Worm (Caenorhabditis elegans) whole organism, late embryonic: ENCODE results near the gene ZK1321.4.

Experiments used
- K09A11.1 ChIP-seq: sonication (generic microtip); optimal IDR thresholded peaks from 2 replicates; lab custom pipeline; 2017; ENCODE audit warnings: antibody characterized with exemption, mild to moderate bottlenecking, missing genetic modification characterization, missing compliant biosample characterization; ENCODE audit not compliant: insufficient read depth
- ama-1 ChIP-seq: fragments of 150-350 bp; optimal IDR thresholded peaks from 2 replicates; lab custom pipeline; 2014
- ceh-9 ChIP-seq: sonication (generic microtip); optimal IDR thresholded peaks from 2 replicates; lab custom pipeline; 2016; ENCODE audit warnings: mild to moderate bottlenecking, missing genetic modification characterization, inconsistent platforms, missing compliant biosample characterization
- dve-1 ChIP-seq: sonication (generic microtip); optimal IDR thresholded peaks from 2 replicates; lab custom pipeline; 2017; ENCODE audit warnings: antibody characterized with exemption, mild to moderate bottlenecking, missing genetic modification characterization, missing compliant biosample characterization
- hlh-30 ChIP-seq: sonication (generic microtip); optimal IDR thresholded peaks from 2 replicates; lab custom pipeline; 2017; ENCODE audit warnings: antibody characterized with exemption, missing genetic modification characterization, missing compliant biosample characterization; ENCODE audit not compliant: insufficient read depth
- hlh-6 ChIP-seq: sonication (generic microtip); optimal IDR thresholded peaks from 2 replicates; lab custom pipeline; 2016; ENCODE audit warnings: missing genotype, missing genetic modification characterization, missing compliant biosample characterization
- nfya-1 ChIP-seq: sonication (generic microtip); optimal IDR thresholded peaks from 2 replicates; lab custom pipeline; 2017; ENCODE audit warnings: missing genetic modification characterization, mild to moderate bottlenecking, missing compliant biosample characterization, antibody characterized with exemption, moderate library complexity
- npax-4 ChIP-seq: sonication (generic microtip); optimal IDR thresholded peaks from 2 replicates; lab custom pipeline; 2016; ENCODE audit warnings: missing genetic modification characterization, missing compliant biosample characterization
- ref-2 ChIP-seq: sonication (generic microtip); optimal IDR thresholded peaks from 2 replicates; lab custom pipeline; 2016; ENCODE audit warnings: missing genetic modification characterization, missing compliant biosample characterization
- sox-4 ChIP-seq: sonication (generic microtip); optimal IDR thresholded peaks from 2 replicates; lab custom pipeline; 2017; ENCODE audit warnings: mild to moderate bottlenecking, missing genetic modification characterization, inconsistent platforms, missing compliant biosample characterization
- tbx-7 ChIP-seq: sonication (generic microtip); optimal IDR thresholded peaks from 2 replicates; lab custom pipeline; 2016; ENCODE audit warnings: missing genotype, missing genetic modification characterization, missing compliant biosample characterization
- ttx-3 ChIP-seq: sonication (generic microtip); optimal IDR thresholded peaks from 2 replicates; lab custom pipeline; 2016; ENCODE audit warnings: missing genetic modification reagents, missing genetic modification characterization, missing compliant biosample characterization
- unc-55 ChIP-seq: sonication (generic microtip); optimal IDR thresholded peaks from 2 replicates; lab custom pipeline; 2017; ENCODE audit warnings: missing biosample characterization, missing genetic modification reagents, missing genetic modification characterization

DNA sequence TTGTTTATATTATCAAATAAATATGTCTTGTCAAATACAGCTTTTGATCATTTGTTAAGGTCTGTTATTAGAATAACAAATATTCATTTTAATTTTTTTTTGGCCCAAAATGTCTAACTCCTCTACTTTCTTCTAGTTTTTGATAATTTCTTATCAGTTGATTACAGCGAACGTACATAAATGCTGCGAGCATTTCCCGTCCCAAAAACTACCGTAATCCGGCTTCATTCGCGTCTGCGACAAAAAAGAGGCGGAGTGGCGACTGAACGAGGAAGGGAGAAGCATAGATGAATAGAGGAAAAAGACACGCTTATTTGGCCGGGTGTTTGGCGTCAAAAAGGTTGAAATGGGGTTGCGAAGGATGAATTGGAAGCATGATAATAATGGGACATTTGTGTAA is 33.2 kb downstream of the ZK1321.4 start:
- TF ChIP-seq hlh-6 (tag; lab: Kevin White, UChicago) (no peak), nfya-1 (tag; lab: Kevin White, UChicago) (no peak), ama-1 (lab: Kevin White, UChicago) (no peak), ttx-3 (tag; lab: Kevin White, UChicago) (no peak), npax-4 (tag; lab: Kevin White, UChicago) (no peak), dve-1 (no peak), ceh-9 (no peak), ref-2 (tag; lab: Kevin White, UChicago) (no peak), tbx-7 (tag; lab: Kevin White, UChicago) (no peak), unc-55 (no peak), hlh-30 (tag; lab: Kevin White, UChicago) (no peak), sox-4 (no peak), K09A11.1 (tag; lab: Kevin White, UChicago) (no peak)
